Worm (Caenorhabditis elegans): Measurements from ENCODE around the gene aass-1.

The aass-1 gene

ce11 chrIV:236138-236537, 8.8 kb upstream of the aass-1 start (continued):
- TF ChIP-seq ceh-100 (GFP tag; IDR thresholded peaks at IDR 0.05) (no peak), ztf-28 (GFP tag; IDR thresholded peaks at IDR 0.05) (no peak), zim-3 (tag; optimal IDR thresholded peaks at IDR 0.05) (peak; percentile 98), dpl-1 (GFP tag; optimal IDR thresholded peaks at IDR 0.05) (no peak)

ce11 chrIV:237350-237749, 7.6 kb upstream of the aass-1 start, which contains the start of gene ints-13:
TSS of gene ints-13 (minus strand) at chrIV:237450.
- TF ChIP-seq ztf-3 (GFP tag; optimal IDR thresholded peaks at IDR 0.05): no peak
- peak; percentile 48 for TF ChIP-seq lsl-1 (GFP tag; optimal IDR thresholded peaks at IDR 0.05)
- no peak for TF ChIP-seq fkh-3 (tag; optimal IDR thresholded peaks at IDR 0.05)
- TF ChIP-seq nfya-2 (GFP tag; IDR thresholded peaks at IDR 0.05): no peak
- TF ChIP-seq ceh-40 (GFP tag; IDR thresholded peaks at IDR 0.05): no peak

- peak; percentile 15 for TF ChIP-seq attf-5 (GFP tag; optimal IDR thresholded peaks at IDR 0.05)
- TF ChIP-seq snpc-1.3 (tag; optimal IDR thresholded peaks at IDR 0.05; ENCODE audit: insufficient read depth): peak; percentile 2
- TF ChIP-seq ets-4 (GFP tag; optimal IDR thresholded peaks at IDR 0.05): no peak
- peak; percentile 10 for TF ChIP-seq lsl-1 (GFP tag; optimal IDR thresholded peaks at IDR 0.05)
- TF ChIP-seq mcd-1 (GFP tag; IDR thresholded peaks at IDR 0.05): peak; percentile 53
- no peak for TF ChIP-seq die-1 (tag; optimal IDR thresholded peaks at IDR 0.05)
- peak; percentile 9 for TF ChIP-seq lin-54 (GFP tag; optimal IDR thresholded peaks at IDR 0.05)
Observed at ce11 chrIV:240257-240754, 4.6 kb upstream of the aass-1 start, which contains the start of the genes fnta-1 and cogc-8. TSS of gene fnta-1 (minus strand) at chrIV:240307. TSS of gene cogc-8 (plus strand) at chrIV:240451.

- TF ChIP-seq F39B2.1 (GFP tag; IDR thresholded peaks at IDR 0.05): no peak
- TF ChIP-seq lsl-1 (GFP tag; optimal IDR thresholded peaks at IDR 0.05): peak; percentile 59
Observed at ce11 chrIV:244278-244677, 665 bp upstream of the aass-1 start.

ce11 chrIV:247494-247893, 2.6 kb downstream of the aass-1 start:
- TF ChIP-seq C17E4.6 (GFP tag; IDR thresholded peaks at IDR 0.05): no peak
- peak; percentile 23 for TF ChIP-seq ztf-26 (tag; optimal IDR thresholded peaks at IDR 0.05)
- no peak for TF ChIP-seq Y56A3A.18 (GFP tag; IDR thresholded peaks at IDR 0.05)
- TF ChIP-seq somi-1 (GFP tag; optimal IDR thresholded peaks at IDR 0.05): peak; percentile 41
- peak; percentile 27 for TF ChIP-seq lin-40 (tag; optimal IDR thresholded peaks at IDR 0.05)

ce11 chrIV:252454-252853, 7.5 kb downstream of the aass-1 start, which contains the start of gene grl-19:
TSS of gene grl-19 (minus strand) at chrIV:252554.
- TF ChIP-seq tlf-1 (GFP tag; optimal IDR thresholded peaks at IDR 0.05) (no peak), zim-3 (tag; optimal IDR thresholded peaks at IDR 0.05) (no peak), madf-6 (GFP tag; IDR thresholded peaks at IDR 0.05) (no peak), somi-1 (GFP tag; optimal IDR thresholded peaks at IDR 0.05) (no peak), lin-26 (GFP tag; IDR thresholded peaks at IDR 0.05) (no peak), chd-7 (tag; optimal IDR thresholded peaks at IDR 0.05) (no peak), mcd-1 (GFP tag; IDR thresholded peaks at IDR 0.05) (no peak)

ce11 chrIV:255379-255857, 10.5 kb downstream of the aass-1 start, which contains the start of gene rcat-1:
TSS of gene rcat-1 (minus strand) at chrIV:255429.
- TF ChIP-seq ceh-27 (GFP tag; optimal IDR thresholded peaks at IDR 0.05) (peak; percentile 30), ztf-3 (GFP tag; optimal IDR thresholded peaks at IDR 0.05) (no peak), ztf-28 (GFP tag; IDR thresholded peaks at IDR 0.05) (no peak), unc-62 (GFP tag; optimal IDR thresholded peaks at IDR 0.05) (peak; percentile 47), lin-54 (GFP tag; optimal IDR thresholded peaks at IDR 0.05) (peak; percentile 89), dpl-1 (GFP tag; optimal IDR thresholded peaks at IDR 0.05) (peak; percentile 71), hrde-1 (tag; optimal IDR thresholded peaks at IDR 0.05; ENCODE audit: borderline replicate concordance) (no peak), T26A5.8 (tag; optimal IDR thresholded peaks at IDR 0.05) (no peak), ceh-100 (GFP tag; IDR thresholded peaks at IDR 0.05) (peak; percentile 16; the same call in 1 of the 2 replicates), egrh-3 (GFP tag; IDR thresholded peaks at IDR 0.05) (no peak), B0019.2 (GFP tag; conservative IDR thresholded peaks at IDR 0.05) (no peak), aptf-3 (GFP tag; IDR thresholded peaks at IDR 0.05) (no peak), pbrm-1 (GFP tag; IDR thresholded peaks at IDR 0.05) (no peak; the same call in 1 of the 2 replicates), hlh-26 (GFP tag; conservative IDR thresholded peaks at IDR 0.05) (no peak), hlh-12 (tag; optimal IDR thresholded peaks at IDR 0.05) (no peak), atf-7 (tag; optimal IDR thresholded peaks at IDR 0.05) (no peak), tbp1 (GFP tag; optimal IDR thresholded peaks at IDR 0.05) (peak; percentile 3)
